Worm (Caenorhabditis elegans) whole organism, young adult: ENCODE results near the gene hpo-38.

ENCODE experiments used
- him-1 ChIP-seq: sonication (generic microtip); optimal IDR thresholded peaks from 2 replicates; lab custom pipeline; 2016; ENCODE audit warnings: missing genotype, missing genetic modification reagents, missing genetic modification characterization, missing compliant biosample characterization
- let-526 ChIP-seq: fragments of 200-800 bp; sonication (Bioruptor generic); IDR thresholded peaks from 2 replicates; pipeline ENCODE4 v1.3.6; 2022; ENCODE audit warnings: missing genetic modification reagents, missing genetic modification characterization, missing compliant biosample characterization
- madf-6 ChIP-seq: fragments of 200-800 bp; sonication (Bioruptor generic); IDR thresholded peaks from 2 replicates; pipeline ENCODE4 v1.3.6; 2022; ENCODE audit warnings: missing genetic modification reagents, missing genetic modification characterization, missing compliant biosample characterization
- sea-2 ChIP-seq: fragments of 200-800 bp; sonication (Bioruptor generic); IDR thresholded peaks from 2 replicates; pipeline ENCODE4 v1.3.6; 2022; ENCODE audit warnings: missing genetic modification characterization, missing compliant biosample characterization
- xnd-1 ChIP-seq: sonication (generic microtip); optimal IDR thresholded peaks from 2 replicates; lab custom pipeline; 2016; ENCODE audit warnings: missing genotype, missing genetic modification reagents, missing genetic modification characterization, missing compliant biosample characterization
- ztf-26 ChIP-seq: sonication (generic microtip); optimal IDR thresholded peaks from 2 replicates; lab custom pipeline; 2017; ENCODE audit warnings: missing genetic modification characterization, missing compliant biosample characterization

DNA sequence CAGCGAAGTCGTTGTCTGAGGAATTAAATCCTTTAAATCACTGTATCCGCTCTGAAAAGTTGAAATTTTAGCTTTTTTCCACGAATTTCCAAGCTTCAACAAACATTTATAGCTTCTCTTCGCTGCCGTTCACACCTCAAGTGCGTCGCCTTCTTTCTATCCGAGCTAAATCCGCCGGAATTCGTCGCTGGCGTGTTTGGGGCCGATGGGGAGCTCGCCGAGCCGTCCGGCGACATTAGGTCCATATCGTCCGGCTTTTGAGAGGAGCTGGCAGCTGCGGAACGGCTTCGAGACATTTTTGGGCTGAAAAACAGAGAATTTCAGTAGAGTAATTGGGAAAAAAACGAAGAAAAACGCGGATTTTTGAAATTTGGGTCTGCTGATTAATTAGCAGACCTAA, 42.4 kb upstream of the hpo-38 start, which contains the start of gene mxl-2:
- no peak for TF ChIP-seq ztf-26 (tag; lab: Kevin White, UChicago)
- no peak for TF ChIP-seq sea-2 (GFP tag; lab: Robert Waterston, UW)
- no peak for TF ChIP-seq madf-6 (GFP tag; lab: Robert Waterston, UW)
- TF ChIP-seq let-526 (GFP tag; lab: Robert Waterston, UW), result no peak
- no peak for TF ChIP-seq xnd-1 (tag; lab: Kevin White, UChicago)
- no peak for TF ChIP-seq him-1
